Fruit fly (Drosophila melanogaster) whole organism, embryonic: Measurements from ENCODE around the gene Cisd2.

Experiments used
- Ada2b ChIP-seq: fragments of 200-800 bp; sonication (Bioruptor generic); IDR thresholded peaks from 2 replicates; pipeline ENCODE4 v1.3.6; 2022; ENCODE audit warnings: missing biosample characterization, missing genetic modification characterization
- B-H1 ChIP-seq: fragments of 200-800 bp; sonication (Bioruptor generic); IDR thresholded peaks from 3 replicates; pipeline ENCODE4 v1.3.6; 2022; ENCODE audit warnings: missing biosample characterization, missing genetic modification characterization
- CG14050 ChIP-seq: fragments of 200-800 bp; sonication (Bioruptor generic); IDR thresholded peaks from 3 replicates; pipeline ENCODE4 v1.3.6; 2022; ENCODE audit warnings: missing biosample characterization, missing genetic modification characterization
- CG1603 ChIP-seq: fragments of 200-800 bp; sonication (Bioruptor generic); optimal IDR thresholded peaks from 2 replicates; lab custom pipeline; 2019; ENCODE audit warnings: missing biosample characterization, mild to moderate bottlenecking, missing genetic modification characterization, moderate library complexity
- CG16813 ChIP-seq: fragments of 200-800 bp; sonication (Bioruptor generic); IDR thresholded peaks from 3 replicates; pipeline ENCODE4 v1.3.6; 2022; ENCODE audit warnings: missing biosample characterization, missing genetic modification characterization; ENCODE audit not compliant: partially characterized antibody
- CG2712 ChIP-seq: fragments of 200-800 bp; optimal IDR thresholded peaks from 3 replicates; lab custom pipeline; 2019; ENCODE audit warnings: missing biosample characterization, mild to moderate bottlenecking, missing genetic modification characterization, moderate library complexity
- CG34422 ChIP-seq: fragments of 200-800 bp; sonication (Bioruptor generic); IDR thresholded peaks from 3 replicates; pipeline ENCODE4 v1.3.6; 2022; ENCODE audit warnings: missing biosample characterization, missing genetic modification characterization
- CG8290 ChIP-seq, 3 experiments: fragments of 200-800 bp; sonication (Bioruptor generic); optimal IDR thresholded peaks; 2 replicates each; lab custom pipeline; 2016 to 2019; ENCODE audit warnings: missing biosample characterization in 3 of 3, missing genetic modification characterization in 3 of 3, mild to moderate bottlenecking in 2 of 3, moderate library complexity in 1 of 3
- CG8765 ChIP-seq: fragments of 200-800 bp; sonication (Bioruptor generic); IDR thresholded peaks from 2 replicates; pipeline ENCODE4 v1.3.6; 2022; ENCODE audit warnings: missing biosample characterization, missing genetic modification characterization
- CG9215 ChIP-seq: fragments of 200-800 bp; sonication (Bioruptor generic); IDR thresholded peaks from 2 replicates; pipeline ENCODE4 v1.3.6; 2022; ENCODE audit warnings: missing biosample characterization, missing genetic modification characterization
- Camta ChIP-seq: fragments of 200-800 bp; sonication (Bioruptor generic); optimal IDR thresholded peaks from 2 replicates; lab custom pipeline; 2016; ENCODE audit warnings: missing biosample characterization, missing genetic modification characterization
- Drgx ChIP-seq: fragments of 200-800 bp; sonication (Bioruptor generic); IDR thresholded peaks from 2 replicates; pipeline ENCODE4 v1.3.6; 2022; ENCODE audit warnings: missing biosample characterization, missing genetic modification characterization
- Gug ChIP-seq: fragments of 200-800 bp; sonication (Bioruptor generic); IDR thresholded peaks from 4 replicates; pipeline ENCODE4 v1.3.6; 2022; ENCODE audit warnings: missing biosample characterization, missing genetic modification characterization
- Med ChIP-seq: fragments of 200-800 bp; sonication (Bioruptor generic); peaks from one replicate; lab custom pipeline; 2016; ENCODE audit warnings: missing biosample characterization, missing genetic modification characterization, mild to moderate bottlenecking, inconsistent platforms, moderate library complexity
- Oli ChIP-seq: fragments of 200-800 bp; sonication (Bioruptor generic); optimal IDR thresholded peaks from 2 replicates; lab custom pipeline; 2018; ENCODE audit warnings: missing biosample characterization, mild to moderate bottlenecking, missing genetic modification characterization, moderate library complexity
- Pdp1 ChIP-seq, 2 experiments: fragments of 200-800 bp; sonication (Bioruptor generic); optimal IDR thresholded peaks; 3 replicates each; lab custom pipeline; 2016; ENCODE audit warnings: missing biosample characterization in 2 of 2, missing genetic modification characterization in 2 of 2, mild to moderate bottlenecking in 1 of 2, moderate library complexity in 1 of 2
- Ptx1 ChIP-seq: fragments of 200-800 bp; sonication (Bioruptor generic); IDR thresholded peaks from 2 replicates; pipeline ENCODE4 v1.3.6; 2022; ENCODE audit warnings: missing biosample characterization, missing genetic modification characterization
- Rfx ChIP-seq: fragments of 200-800 bp; sonication (Bioruptor generic); IDR thresholded peaks from 2 replicates; pipeline ENCODE4 v1.3.6; 2022; ENCODE audit warnings: missing biosample characterization, missing genetic modification characterization
- Rx ChIP-seq: fragments of 200-800 bp; sonication (Bioruptor generic); IDR thresholded peaks from 2 replicates; pipeline ENCODE4 v1.3.6; 2022; ENCODE audit warnings: missing biosample characterization, missing genetic modification characterization
- Xrp1 ChIP-seq: fragments of 200-800 bp; sonication (Bioruptor generic); IDR thresholded peaks from 2 replicates; pipeline ENCODE4 v1.3.6; 2022; ENCODE audit warnings: missing biosample characterization, missing genetic modification characterization
- ato ChIP-seq: fragments of 200-800 bp; sonication (Bioruptor generic); IDR thresholded peaks from 2 replicates; pipeline ENCODE4 v1.3.6; 2022; ENCODE audit warnings: missing biosample characterization, missing genetic modification characterization; ENCODE audit not compliant: partially characterized antibody
- bsh ChIP-seq, 2 experiments: fragments of 200-800 bp; sonication (Bioruptor generic); optimal IDR thresholded peaks; 2 replicates each; lab custom pipeline; 2017 to 2018; ENCODE audit warnings: mild to moderate bottlenecking in 2 of 2, missing biosample characterization in 2 of 2, missing genetic modification characterization in 2 of 2, moderate library complexity in 1 of 2
- corto ChIP-seq: fragments of 200-800 bp; sonication (Bioruptor generic); optimal IDR thresholded peaks from 2 replicates; lab custom pipeline; 2016; ENCODE audit warnings: missing biosample characterization, mild to moderate bottlenecking, missing genetic modification characterization, moderate library complexity
- crol ChIP-seq: fragments of 200-800 bp; sonication (Bioruptor generic); IDR thresholded peaks from 2 replicates; pipeline ENCODE4 v1.3.6; 2022; ENCODE audit warnings: missing biosample characterization, missing genetic modification characterization
- disco-r ChIP-seq: fragments of 200-800 bp; sonication (Bioruptor generic); optimal IDR thresholded peaks from 2 replicates; lab custom pipeline; 2016; ENCODE audit warnings: missing biosample characterization, missing genetic modification characterization
- dysf ChIP-seq: fragments of 200-800 bp; sonication (Bioruptor generic); IDR thresholded peaks from 3 replicates; pipeline ENCODE4 v1.3.6; 2022; ENCODE audit warnings: missing biosample characterization, missing genetic modification characterization
- gcm ChIP-seq: fragments of 200-800 bp; sonication (Bioruptor generic); optimal IDR thresholded peaks from 2 replicates; lab custom pipeline; 2019; ENCODE audit warnings: missing biosample characterization, mild to moderate bottlenecking, missing genetic modification characterization, moderate library complexity
- gem ChIP-seq: fragments of 200-800 bp; sonication (Bioruptor generic); optimal IDR thresholded peaks from 2 replicates; lab custom pipeline; 2019; ENCODE audit warnings: missing biosample characterization, mild to moderate bottlenecking, missing genetic modification characterization, moderate library complexity
- grau ChIP-seq: fragments of 200-800 bp; optimal IDR thresholded peaks from 3 replicates; lab custom pipeline; 2019; ENCODE audit warnings: missing biosample characterization, mild to moderate bottlenecking, missing genetic modification characterization, moderate library complexity
- ind ChIP-seq: fragments of 200-800 bp; sonication (Bioruptor generic); optimal IDR thresholded peaks from 3 replicates; lab custom pipeline; 2016; ENCODE audit warnings: missing biosample characterization, missing genetic modification characterization
- lbe ChIP-seq: fragments of 200-800 bp; sonication (Bioruptor generic); optimal IDR thresholded peaks from 2 replicates; lab custom pipeline; 2016; ENCODE audit warnings: missing biosample characterization, mild to moderate bottlenecking, missing genetic modification characterization
- nom ChIP-seq: fragments of 200-800 bp; sonication (Bioruptor generic); optimal IDR thresholded peaks from 2 replicates; lab custom pipeline; 2017; ENCODE audit warnings: missing biosample characterization, missing genetic modification characterization, mild to moderate bottlenecking, moderate library complexity, missing genetic modification reagents
- prd ChIP-seq, 3 experiments: fragments of >200 bp in 2 of 3; fragments of 200-800 bp in 1 of 3; sonication (Bioruptor generic) in 1 of 3; optimal IDR thresholded peaks in 2 of 3; IDR thresholded peaks in 1 of 3; 2 replicates in 2 of 3; 3 replicates in 1 of 3; pipeline versions ENCODE4 v1.3.6 to Lab custom; 2017 to 2022; ENCODE audit warnings: missing biosample characterization in 1 of 3, missing genetic modification characterization in 1 of 3
- row ChIP-seq: fragments of 200-800 bp; sonication (Bioruptor generic); IDR thresholded peaks from 3 replicates; pipeline ENCODE4 v1.3.6; 2022; ENCODE audit warnings: missing biosample characterization, missing genetic modification characterization
- sd ChIP-seq: fragments of 200-800 bp; sonication (Bioruptor generic); optimal IDR thresholded peaks from 3 replicates; lab custom pipeline; 2018; ENCODE audit warnings: missing biosample characterization, mild to moderate bottlenecking, missing genetic modification characterization, moderate library complexity
- sens ChIP-seq: fragments of 200-800 bp; sonication (Bioruptor generic); peaks from one replicate; lab custom pipeline; 2016; ENCODE audit warnings: missing biosample characterization, missing genetic modification characterization
- sisA ChIP-seq: fragments of 200-800 bp; sonication (Bioruptor generic); IDR thresholded peaks from 2 replicates; pipeline ENCODE4 v1.3.6; 2022; ENCODE audit warnings: missing biosample characterization, missing genetic modification characterization
- slbo ChIP-seq: fragments of 200-800 bp; sonication (Bioruptor generic); IDR thresholded peaks from 2 replicates; pipeline ENCODE4 v1.3.6; 2022; ENCODE audit warnings: missing biosample characterization, missing genetic modification characterization
- ssp ChIP-seq: fragments of 200-800 bp; sonication (Bioruptor generic); IDR thresholded peaks from 2 replicates; pipeline ENCODE4 v1.3.6; 2022; ENCODE audit warnings: missing biosample characterization, missing genetic modification characterization
- zfh1 ChIP-seq: fragments of 200-800 bp; sonication (Bioruptor generic); IDR thresholded peaks from 3 replicates; pipeline ENCODE4 v1.3.6; 2022; ENCODE audit warnings: missing biosample characterization, missing genetic modification characterization

The Cisd2 gene

DNA sequence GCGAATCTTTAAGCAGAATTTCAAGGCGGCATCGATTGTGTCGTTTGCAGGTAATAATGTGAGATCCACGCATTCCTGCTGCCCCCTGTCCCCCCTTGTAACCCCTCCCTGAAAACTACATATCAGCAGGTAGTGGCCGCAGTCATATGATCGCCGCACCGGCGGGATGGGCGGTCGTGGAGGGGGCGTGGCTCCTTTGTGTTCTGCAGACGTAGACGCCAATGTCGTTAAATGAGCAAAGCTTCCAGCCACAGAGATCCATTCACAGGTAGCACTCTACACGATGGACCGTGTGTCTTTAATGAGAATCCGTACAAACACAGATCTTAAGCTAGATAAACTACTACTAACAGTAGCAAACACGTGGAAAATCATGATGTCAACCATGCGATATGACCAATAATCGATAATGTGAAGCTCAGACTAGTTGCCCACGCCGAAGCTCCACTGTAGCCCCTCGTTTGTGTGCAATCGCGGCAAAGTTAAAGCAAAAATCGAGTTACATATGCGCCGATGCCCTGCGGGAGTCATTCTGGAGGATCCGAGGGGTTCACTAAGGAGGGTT is 32.8 kb upstream of the Cisd2 start, which contains the start of gene CG45544:
CG45544 (plus strand) TSS at position 523 of the 565 bp plus-strand sequence.
- TF ChIP-seq bsh (GFP tag; optimal IDR thresholded peaks at IDR 0.05; lab: Kevin White, UChicago), result peak in 1 of 2 experiments; percentile 83
- peak; percentile 29; the same call in 1 of the 3 replicates for TF ChIP-seq zfh1 (GFP tag; lab: Robert Waterston, UW)
- 0 out of 4 replicates have a peak, but pooled peaks have one; percentile 40 for TF ChIP-seq Gug
- TF ChIP-seq CG14050, result no peak
- peak; percentile 69 for TF ChIP-seq crol (GFP tag; lab: Robert Waterston, UW)
- TF ChIP-seq Rx, result no peak
- TF ChIP-seq B-H1 (GFP tag; lab: Robert Waterston, UW), result peak; percentile 32; the same call in 1 of the 3 replicates
- no peak for TF ChIP-seq Oli (tag; lab: Kevin White, UChicago)
- peak; percentile 24; the same call in 1 of the 2 replicates for TF ChIP-seq slbo (GFP tag; lab: Robert Waterston, UW)
- no peak for TF ChIP-seq gcm
- TF ChIP-seq ind (GFP tag; lab: Kevin White, UChicago), result peak; percentile 20
- TF ChIP-seq gem (tag; lab: Kevin White, UChicago), result peak; percentile 13
- peak; percentile 76 for TF ChIP-seq sens (GFP tag; lab: Kevin White, UChicago)
- TF ChIP-seq CG16813 (GFP tag; lab: Robert Waterston, UW), result no peak
- TF ChIP-seq ssp (GFP tag; lab: Robert Waterston, UW), result peak; percentile 22; the same call in 1 of the 2 replicates
- peak; percentile 25; the same call in 1 of the 3 replicates for TF ChIP-seq dysf (GFP tag; lab: Robert Waterston, UW)
- TF ChIP-seq disco-r (GFP tag; lab: Kevin White, UChicago), result no peak
- peak; percentile 88 for TF ChIP-seq lbe (GFP tag; lab: Kevin White, UChicago)
- peak; percentile 66 for TF ChIP-seq grau (tag; lab: Kevin White, UChicago)
- TF ChIP-seq sisA (GFP tag; lab: Robert Waterston, UW), result peak; percentile 38; the same call in 1 of the 2 replicates
- peak; percentile 83 for TF ChIP-seq nom (GFP tag; lab: Kevin White, UChicago)
- 0 out of 2 replicates have a peak, but pooled peaks have one; percentile 19 for TF ChIP-seq CG8765
- peak; percentile 16; the same call in 1 of the 3 replicates for TF ChIP-seq CG34422 (GFP tag; lab: Robert Waterston, UW)
- peak; percentile 55 for TF ChIP-seq row (GFP tag; lab: Robert Waterston, UW)
- peak; percentile 16 for TF ChIP-seq CG1603 (tag; lab: Kevin White, UChicago)
- no peak for TF ChIP-seq Camta (GFP tag; lab: Kevin White, UChicago)
- peak; percentile 5 for TF ChIP-seq CG2712
- peak; percentile 61 for TF ChIP-seq sd (tag; lab: Kevin White, UChicago)
- TF ChIP-seq CG8290 (GFP tag; optimal IDR thresholded peaks at IDR 0.05; lab: Kevin White, UChicago), result no peak
- TF ChIP-seq CG8290 (tag; optimal IDR thresholded peaks at IDR 0.05; lab: Kevin White, UChicago), result peak in 1 of 2 experiments; percentile 6
- peak; percentile 26; the same call in 1 of the 2 replicates for TF ChIP-seq Ptx1 (GFP tag; lab: Robert Waterston, UW)
- no peak for TF ChIP-seq Ada2b (GFP tag; lab: Robert Waterston, UW)
- TF ChIP-seq corto, result peak; percentile 96
- peak; percentile 71 for TF ChIP-seq Drgx
- TF ChIP-seq Med (GFP tag; lab: Kevin White, UChicago), result peak; percentile 30
- peak; percentile 45 for TF ChIP-seq Rfx (GFP tag; lab: Robert Waterston, UW)
- no peak for TF ChIP-seq prd (optimal IDR thresholded peaks at IDR 0.05; lab: Kevin White, UChicago)
- TF ChIP-seq prd (GFP tag; IDR thresholded peaks at IDR 0.05; lab: Robert Waterston, UW), result peak; percentile 23; the same call in 1 of the 3 replicates
- TF ChIP-seq CG9215 (GFP tag; lab: Robert Waterston, UW), result no peak
- no peak for TF ChIP-seq ato (GFP tag; lab: Robert Waterston, UW)
- TF ChIP-seq Pdp1 (GFP tag; optimal IDR thresholded peaks at IDR 0.05; lab: Kevin White, UChicago), result peak in 1 of 2 experiments; percentile 22
- peak; percentile 10; the same call in 1 of the 2 replicates for TF ChIP-seq Xrp1 (GFP tag; lab: Robert Waterston, UW)
- TF ChIP-seq, all 482 proteins: peak for 30
